Fruit fly (Drosophila melanogaster) whole organism, embryonic: ENCODE results near the gene RpS25.

Source experiments
- Abd-B ChIP-seq: fragments of 200-800 bp; sonication (Bioruptor generic); optimal IDR thresholded peaks from 2 replicates; lab custom pipeline; 2018; ENCODE audit warnings: missing biosample characterization, mild to moderate bottlenecking, missing genetic modification characterization, moderate library complexity
- B-H1 ChIP-seq: fragments of 200-800 bp; sonication (Bioruptor generic); IDR thresholded peaks from 3 replicates; pipeline ENCODE4 v1.3.6; 2022; ENCODE audit warnings: missing biosample characterization, missing genetic modification characterization
- C15 ChIP-seq: fragments of 200-800 bp; sonication (Bioruptor generic); IDR thresholded peaks from 3 replicates; pipeline ENCODE4 v1.3.6; 2022; ENCODE audit warnings: missing biosample characterization, missing genetic modification characterization
- CG10462 ChIP-seq: fragments of 200-800 bp; sonication (Bioruptor generic); optimal IDR thresholded peaks from 2 replicates; lab custom pipeline; 2016; ENCODE audit warnings: missing biosample characterization, missing genetic modification characterization
- CG11695 ChIP-seq: fragments of 200-800 bp; sonication (Bioruptor generic); IDR thresholded peaks from 3 replicates; pipeline ENCODE4 v1.3.6; 2022; ENCODE audit warnings: missing biosample characterization, missing genetic modification characterization
- CG14441 ChIP-seq: fragments of 200-800 bp; sonication (Bioruptor generic); IDR thresholded peaks from 2 replicates; pipeline ENCODE4 v1.3.6; 2022; ENCODE audit warnings: missing biosample characterization, missing genetic modification characterization
- CG14667 ChIP-seq: fragments of 200-800 bp; sonication (Bioruptor generic); IDR thresholded peaks from 2 replicates; pipeline ENCODE4 v1.3.6; 2022; ENCODE audit warnings: missing biosample characterization, missing genetic modification characterization
- CG1603 ChIP-seq: fragments of 200-800 bp; sonication (Bioruptor generic); optimal IDR thresholded peaks from 2 replicates; lab custom pipeline; 2019; ENCODE audit warnings: missing biosample characterization, mild to moderate bottlenecking, missing genetic modification characterization, moderate library complexity
- CG2712 ChIP-seq: fragments of 200-800 bp; optimal IDR thresholded peaks from 3 replicates; lab custom pipeline; 2019; ENCODE audit warnings: missing biosample characterization, mild to moderate bottlenecking, missing genetic modification characterization, moderate library complexity
- CG2889 ChIP-seq: fragments of 200-800 bp; sonication (Bioruptor generic); IDR thresholded peaks from 3 replicates; pipeline ENCODE4 v1.3.6; 2022; ENCODE audit warnings: missing biosample characterization, missing genetic modification characterization
- CG30403 ChIP-seq: fragments of 200-800 bp; sonication (Bioruptor generic); optimal IDR thresholded peaks from 3 replicates; lab custom pipeline; 2016; ENCODE audit warnings: missing biosample characterization, missing genetic modification characterization
- CG31441 ChIP-seq: fragments of 200-800 bp; sonication (Bioruptor generic); IDR thresholded peaks from 2 replicates; pipeline ENCODE4 v1.3.6; 2022; ENCODE audit warnings: missing biosample characterization, missing genetic modification characterization
- CG4424 ChIP-seq: fragments of 200-800 bp; sonication (Bioruptor generic); optimal IDR thresholded peaks from 3 replicates; lab custom pipeline; 2016; ENCODE audit warnings: missing biosample characterization, missing genetic modification characterization
- CG4730 ChIP-seq: fragments of 200-800 bp; sonication (Bioruptor generic); IDR thresholded peaks from 2 replicates; pipeline ENCODE4 v1.3.6; 2022; ENCODE audit warnings: missing biosample characterization, missing genetic modification characterization
- Dip2 ChIP-seq: fragments of 200-800 bp; sonication (Bioruptor generic); IDR thresholded peaks from 2 replicates; pipeline ENCODE4 v1.3.6; 2022; ENCODE audit warnings: missing biosample characterization, missing genetic modification characterization
- Dref ChIP-seq: fragments of 200-800 bp; sonication (Bioruptor generic); IDR thresholded peaks from 2 replicates; pipeline ENCODE4 v1.3.6; 2022; ENCODE audit warnings: missing biosample characterization, missing genetic modification characterization
- Ets65A ChIP-seq: fragments of 200-800 bp; sonication (Bioruptor generic); peaks from one replicate; lab custom pipeline; 2016; ENCODE audit warnings: missing biosample characterization, missing genetic modification characterization
- Fer1 ChIP-seq: fragments of 200-800 bp; sonication (Bioruptor generic); optimal IDR thresholded peaks from 2 replicates; lab custom pipeline; 2017; ENCODE audit warnings: missing biosample characterization, mild to moderate bottlenecking, missing genetic modification characterization
- GATAe ChIP-seq: fragments of 200-800 bp; sonication (Bioruptor generic); conservative IDR thresholded peaks from 2 replicates; pipeline ENCODE4 v1.3.6; 2022; ENCODE audit warnings: missing biosample characterization, missing genetic modification characterization
- HLH3B ChIP-seq: fragments of 200-800 bp; sonication (Bioruptor generic); IDR thresholded peaks from 2 replicates; pipeline ENCODE4 v1.3.6; 2022; ENCODE audit warnings: missing biosample characterization, missing genetic modification characterization
- HmgZ ChIP-seq: fragments of 200-800 bp; sonication (Bioruptor generic); optimal IDR thresholded peaks from 2 replicates; lab custom pipeline; 2018; ENCODE audit warnings: missing biosample characterization, mild to moderate bottlenecking, missing genetic modification characterization
- Mad ChIP-seq: fragments of 200-800 bp; sonication (Bioruptor generic); optimal IDR thresholded peaks from 2 replicates; lab custom pipeline; 2016; ENCODE audit warnings: missing biosample characterization, missing genetic modification characterization
- Med ChIP-seq: fragments of 200-800 bp; sonication (Bioruptor generic); peaks from one replicate; lab custom pipeline; 2016; ENCODE audit warnings: missing biosample characterization, missing genetic modification characterization, mild to moderate bottlenecking, inconsistent platforms, moderate library complexity
- Mes4 ChIP-seq: fragments of 200-800 bp; sonication (Bioruptor generic); optimal IDR thresholded peaks from 2 replicates; lab custom pipeline; 2016; ENCODE audit warnings: missing biosample characterization, missing genetic modification characterization
- NC2β ChIP-seq: fragments of 200-800 bp; sonication (Bioruptor generic); optimal IDR thresholded peaks from 2 replicates; lab custom pipeline; 2016; ENCODE audit warnings: missing biosample characterization, missing genetic modification characterization
- Nf-YC ChIP-seq: fragments of 200-800 bp; optimal IDR thresholded peaks from 3 replicates; lab custom pipeline; 2019; ENCODE audit warnings: missing biosample characterization, mild to moderate bottlenecking, missing genetic modification characterization, moderate library complexity
- Ptx1 ChIP-seq: fragments of 200-800 bp; sonication (Bioruptor generic); IDR thresholded peaks from 2 replicates; pipeline ENCODE4 v1.3.6; 2022; ENCODE audit warnings: missing biosample characterization, missing genetic modification characterization
- Spps ChIP-seq: fragments of 200-800 bp; sonication (Bioruptor generic); optimal IDR thresholded peaks from 2 replicates; lab custom pipeline; 2018; ENCODE audit warnings: missing biosample characterization, mild to moderate bottlenecking, missing genetic modification characterization
- ems ChIP-seq: fragments of 200-800 bp; sonication (Bioruptor generic); optimal IDR thresholded peaks from 3 replicates; lab custom pipeline; 2016; ENCODE audit warnings: missing biosample characterization, missing genetic modification characterization
- exex ChIP-seq: fragments of 200-800 bp; sonication (Bioruptor generic); optimal IDR thresholded peaks from 4 replicates; lab custom pipeline; 2018; ENCODE audit warnings: missing biosample characterization, mild to moderate bottlenecking, missing genetic modification characterization, moderate library complexity
- fd3F ChIP-seq: fragments of 200-800 bp; sonication (Bioruptor generic); optimal IDR thresholded peaks from 2 replicates; lab custom pipeline; 2018; ENCODE audit warnings: missing biosample characterization, mild to moderate bottlenecking, missing genetic modification characterization, moderate library complexity
- gfzf ChIP-seq: fragments of 200-800 bp; sonication (Bioruptor generic); optimal IDR thresholded peaks from 2 replicates; lab custom pipeline; 2016; ENCODE audit warnings: missing biosample characterization, mild to moderate bottlenecking, missing genetic modification characterization, moderate library complexity
- grn ChIP-seq: fragments of 200-800 bp; sonication (Bioruptor generic); optimal IDR thresholded peaks from 3 replicates; lab custom pipeline; 2017; ENCODE audit warnings: missing biosample characterization, missing genetic modification characterization
- ham ChIP-seq: fragments of 200-800 bp; sonication (Bioruptor generic); IDR thresholded peaks from 2 replicates; pipeline ENCODE4 v1.3.6; 2022; ENCODE audit warnings: missing biosample characterization, missing genetic modification characterization
- hkb ChIP-seq, 2 experiments: fragments of 200-800 bp in 1 of 2; fragments of >200 bp in 1 of 2; sonication (Bioruptor generic) in 1 of 2; IDR thresholded peaks in 1 of 2; optimal IDR thresholded peaks in 1 of 2; 2 replicates each; pipeline versions ENCODE4 v1.3.6 to Lab custom; 2017 to 2022; ENCODE audit warnings: missing biosample characterization in 1 of 2, missing genetic modification characterization in 1 of 2
- ind ChIP-seq: fragments of 200-800 bp; sonication (Bioruptor generic); optimal IDR thresholded peaks from 3 replicates; lab custom pipeline; 2016; ENCODE audit warnings: missing biosample characterization, missing genetic modification characterization
- lab ChIP-seq: fragments of 200-800 bp; sonication (Bioruptor generic); optimal IDR thresholded peaks from 3 replicates; lab custom pipeline; 2017; ENCODE audit warnings: missing biosample characterization, missing genetic modification characterization, mild to moderate bottlenecking, moderate library complexity, missing genetic modification reagents
- maf-S ChIP-seq: fragments of 200-800 bp; sonication (Bioruptor generic); optimal IDR thresholded peaks from 2 replicates; lab custom pipeline; 2016; ENCODE audit warnings: missing biosample characterization, missing genetic modification characterization
- repo ChIP-seq: fragments of 200-800 bp; sonication (Bioruptor generic); optimal IDR thresholded peaks from 2 replicates; lab custom pipeline; 2016; ENCODE audit warnings: missing biosample characterization, missing genetic modification characterization
- sd ChIP-seq: fragments of 200-800 bp; sonication (Bioruptor generic); optimal IDR thresholded peaks from 3 replicates; lab custom pipeline; 2018; ENCODE audit warnings: missing biosample characterization, mild to moderate bottlenecking, missing genetic modification characterization, moderate library complexity
- sna ChIP-seq: fragments of 200-800 bp; sonication (Bioruptor generic); IDR thresholded peaks from 2 replicates; pipeline ENCODE4 v1.3.6; 2022; ENCODE audit warnings: missing biosample characterization, missing genetic modification characterization; ENCODE audit not compliant: partially characterized antibody
- ssp ChIP-seq: fragments of 200-800 bp; sonication (Bioruptor generic); IDR thresholded peaks from 2 replicates; pipeline ENCODE4 v1.3.6; 2022; ENCODE audit warnings: missing biosample characterization, missing genetic modification characterization
- stc ChIP-seq: fragments of 200-800 bp; sonication (Bioruptor generic); IDR thresholded peaks from 2 replicates; pipeline ENCODE4 v1.3.6; 2022; ENCODE audit warnings: missing biosample characterization, missing genetic modification characterization
- stwl ChIP-seq: fragments of 200-800 bp; sonication (Bioruptor generic); optimal IDR thresholded peaks from 3 replicates; lab custom pipeline; 2018; ENCODE audit warnings: missing biosample characterization, mild to moderate bottlenecking, missing genetic modification characterization, moderate library complexity
- vvl ChIP-seq: fragments of 200-800 bp; sonication (Bioruptor generic); IDR thresholded peaks from 2 replicates; pipeline ENCODE4 v1.3.6; 2022; ENCODE audit warnings: missing biosample characterization, missing genetic modification characterization
- wdn ChIP-seq: fragments of 200-800 bp; sonication (Bioruptor generic); IDR thresholded peaks from 2 replicates; pipeline ENCODE4 v1.3.6; 2022; ENCODE audit warnings: missing biosample characterization, missing genetic modification characterization
- zfh1 ChIP-seq: fragments of 200-800 bp; sonication (Bioruptor generic); IDR thresholded peaks from 3 replicates; pipeline ENCODE4 v1.3.6; 2022; ENCODE audit warnings: missing biosample characterization, missing genetic modification characterization

RpS25 gene

dm6 chr3R:11253768-11254167 lies 37.7 kb upstream of the RpS25 start (continued):
- TF ChIP-seq gfzf (GFP tag; lab: Kevin White, UChicago) = no peak
- TF ChIP-seq HLH3B (GFP tag; lab: Robert Waterston, UW) = no peak
- TF ChIP-seq sd (tag; lab: Kevin White, UChicago) = no peak
- no peak for TF ChIP-seq CG4424
- TF ChIP-seq Ets65A (GFP tag; lab: Kevin White, UChicago) = peak; percentile 10
- TF ChIP-seq Fer1 (GFP tag; lab: Kevin White, UChicago) = no peak
- no peak for TF ChIP-seq grn
- TF ChIP-seq GATAe (GFP tag; lab: Robert Waterston, UW) = no peak
- peak; percentile 66 for TF ChIP-seq Nf-YC (tag; lab: Kevin White, UChicago)
- no peak for TF ChIP-seq CG2712 (tag; lab: Kevin White, UChicago)
- no peak for TF ChIP-seq Abd-B
- TF ChIP-seq C15 = no peak
- TF ChIP-seq zfh1 = no peak

- no peak for TF ChIP-seq CG10462 (GFP tag; lab: Kevin White, UChicago)
- TF ChIP-seq exex (tag; lab: Kevin White, UChicago) = peak; percentile 95
These were observed 30.8 kb upstream of the RpS25 start for dm6 chr3R:11246865-11247264.

- TF ChIP-seq exex (tag; lab: Kevin White, UChicago) (peak; percentile 63), HmgZ (no peak)
These were observed 29.7 kb upstream of the RpS25 start for dm6 chr3R:11245803-11246202.

- TF ChIP-seq Med (no peak), CG2889 (GFP tag; lab: Robert Waterston, UW) (no peak), CG11695 (GFP tag; lab: Robert Waterston, UW) (no peak), CG14441 (no peak), ham (no peak), CG30403 (GFP tag; lab: Kevin White, UChicago) (peak; percentile 50), sna (GFP tag; lab: Robert Waterston, UW) (peak; percentile 75), ssp (GFP tag; lab: Robert Waterston, UW) (no peak), ems (GFP tag; lab: Kevin White, UChicago) (no peak), Dip2 (GFP tag; lab: Robert Waterston, UW) (no peak), repo (no peak), Dref (GFP tag; lab: Robert Waterston, UW) (no peak), Spps (no peak), CG31441 (GFP tag; lab: Robert Waterston, UW) (peak; percentile 41; the same call in 1 of the 2 replicates), wdn (GFP tag; lab: Robert Waterston, UW) (no peak), stwl (tag; lab: Kevin White, UChicago) (no peak), hkb (optimal IDR thresholded peaks at IDR 0.05; lab: Kevin White, UChicago) (peak; percentile 78), hkb (GFP tag; IDR thresholded peaks at IDR 0.05; lab: Robert Waterston, UW) (no peak), CG1603 (tag; lab: Kevin White, UChicago) (peak; percentile 36), B-H1 (GFP tag; lab: Robert Waterston, UW) (no peak), fd3F (no peak), Mes4 (GFP tag; lab: Kevin White, UChicago) (peak; percentile 17), vvl (GFP tag; lab: Robert Waterston, UW) (no peak), CG4730 (GFP tag; lab: Robert Waterston, UW) (no peak), NC2β (GFP tag; lab: Kevin White, UChicago) (no peak), lab (GFP tag; lab: Kevin White, UChicago) (no peak), Mad (GFP tag; lab: Kevin White, UChicago) (no peak), ind (GFP tag; lab: Kevin White, UChicago) (no peak), Ptx1 (GFP tag; lab: Robert Waterston, UW) (no peak), stc (GFP tag; lab: Robert Waterston, UW) (no peak), CG14667 (GFP tag; lab: Robert Waterston, UW) (no peak), maf-S (GFP tag; lab: Kevin White, UChicago) (no peak)
These were observed 28.0 kb upstream of the RpS25 start, which contains the start of the genes CG17734 and CG5214 for dm6 chr3R:11243951-11244660. Gene CG17734, minus strand, starts transcription at chr3R:11243999. Gene CG5214, plus strand, starts transcription at chr3R:11244302.
